Worm (Caenorhabditis elegans) whole organism, dauer: Measurements from ENCODE around the gene cnb-1.

ENCODE experiments used
- unc-62 ChIP-seq: sonication (generic microtip); optimal IDR thresholded peaks from 2 replicates; lab custom pipeline; 2017; ENCODE audit warnings: missing biosample characterization, missing genetic modification reagents, missing genetic modification characterization

The cnb-1 gene

ce11 chrV:11410902-11411561 lies 35.5 kb downstream of the cnb-1 start, which contains the start of the genes K03B8.8 and grl-3:
TSS of gene K03B8.8 (minus strand) at chrV:11411002.
TSS of gene grl-3 (plus strand) at chrV:11411511.
- TF ChIP-seq unc-62 (GFP tag; lab: Kevin White, UChicago) = no peak

- TF ChIP-seq unc-62 (GFP tag; lab: Kevin White, UChicago) = no peak
Observed at ce11 chrV:11412125-11412524, 36.6 kb downstream of the cnb-1 start.

DNA sequence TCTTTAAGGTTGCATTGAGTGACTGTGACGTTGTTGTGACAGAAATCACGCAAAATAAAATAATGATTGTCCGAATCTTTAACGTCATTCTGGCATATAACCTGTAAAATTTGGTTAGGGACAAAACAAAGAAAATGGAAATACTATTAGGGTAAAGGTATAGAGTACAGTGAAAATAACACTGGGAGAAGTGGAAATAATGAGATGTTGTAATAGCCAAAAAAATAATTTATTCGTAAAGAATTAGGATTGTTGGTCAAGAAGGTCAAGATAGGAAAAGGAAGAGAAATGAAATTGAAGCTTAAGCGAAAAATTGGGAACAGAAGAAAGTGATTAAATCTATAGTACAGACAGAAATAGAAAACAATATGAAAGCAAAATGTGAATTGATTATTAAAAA lies 39.5 kb downstream of the cnb-1 start, which contains the start of gene deg-3:
Gene deg-3, minus strand, starts transcription at position 101 of the 400 bp plus-strand sequence.
- TF ChIP-seq unc-62 (GFP tag; lab: Kevin White, UChicago) = no peak

DNA sequence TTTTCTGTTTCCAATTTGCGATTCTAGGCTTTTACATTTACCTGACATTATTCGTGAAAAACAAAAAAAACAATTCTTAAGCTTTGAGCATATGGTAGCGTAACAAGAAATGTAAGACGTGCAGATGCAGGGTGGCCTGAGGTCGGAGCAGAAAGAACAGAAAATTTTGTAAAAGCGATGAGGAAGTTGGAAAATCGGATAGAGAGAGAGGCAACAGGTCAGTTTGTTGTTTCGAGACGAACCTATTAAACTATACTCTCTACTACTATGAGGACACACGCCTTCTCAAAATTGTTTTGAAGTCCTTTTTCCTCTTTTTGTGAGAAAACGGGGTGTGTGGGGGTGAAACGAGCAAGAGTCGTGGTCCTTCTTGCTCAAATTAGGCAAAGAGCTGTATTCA lies 46.1 kb downstream of the cnb-1 start, which contains the start of gene des-2:
Gene des-2, minus strand, starts transcription at position 101 of the 400 bp plus-strand sequence.
- TF ChIP-seq unc-62 (GFP tag; lab: Kevin White, UChicago) = no peak

ce11 chrV:11424565-11424964 lies 49.0 kb downstream of the cnb-1 start, which contains the start of gene T26H10.2:
TSS of gene T26H10.2 (minus strand) at chrV:11424665.
- no peak for TF ChIP-seq unc-62 (GFP tag; lab: Kevin White, UChicago)
